Fruit fly (Drosophila melanogaster) whole organism, embryonic: Measurements from ENCODE around the gene Uba5.

Experiments used
- Aef1 ChIP-seq: fragments of 200-800 bp; sonication (Bioruptor generic); IDR thresholded peaks from 3 replicates; pipeline ENCODE4 v1.3.6; 2022; ENCODE audit warnings: missing biosample characterization, missing genetic modification characterization
- CG10565 ChIP-seq: fragments of 200-800 bp; sonication (Bioruptor generic); optimal IDR thresholded peaks from 3 replicates; lab custom pipeline; 2016; ENCODE audit warnings: missing biosample characterization, mild to moderate bottlenecking, missing genetic modification characterization
- CG10959 ChIP-seq: fragments of 200-800 bp; sonication (Bioruptor generic); IDR thresholded peaks from 2 replicates; pipeline ENCODE4 v1.3.6; 2022; ENCODE audit warnings: missing biosample characterization, missing genetic modification characterization
- CG11085 ChIP-seq: fragments of 200-800 bp; sonication (Bioruptor generic); IDR thresholded peaks from 2 replicates; pipeline ENCODE4 v1.3.6; 2022; ENCODE audit warnings: missing biosample characterization, missing genetic modification characterization
- CG11093 ChIP-seq: fragments of 200-800 bp; sonication (Bioruptor generic); IDR thresholded peaks from 3 replicates; pipeline ENCODE4 v1.3.6; 2022; ENCODE audit warnings: missing biosample characterization, missing genetic modification characterization
- CG11398 ChIP-seq: fragments of 200-800 bp; sonication (Bioruptor generic); optimal IDR thresholded peaks from 2 replicates; lab custom pipeline; 2016; ENCODE audit warnings: missing biosample characterization, missing genetic modification characterization
- CG11504 ChIP-seq: fragments of 200-800 bp; sonication (Bioruptor generic); optimal IDR thresholded peaks from 3 replicates; lab custom pipeline; 2019; ENCODE audit warnings: missing biosample characterization, mild to moderate bottlenecking, missing genetic modification characterization, moderate library complexity
- CG12659 ChIP-seq: fragments of 200-800 bp; sonication (Bioruptor generic); optimal IDR thresholded peaks from 3 replicates; lab custom pipeline; 2017; ENCODE audit warnings: mild to moderate bottlenecking, missing biosample characterization, missing genetic modification reagents, missing genetic modification characterization
- CG13775 ChIP-seq: fragments of 200-800 bp; sonication (Bioruptor generic); optimal IDR thresholded peaks from 3 replicates; lab custom pipeline; 2017; ENCODE audit warnings: missing biosample characterization, mild to moderate bottlenecking, missing genetic modification characterization
- CG14965 ChIP-seq: fragments of 200-800 bp; sonication (Bioruptor generic); optimal IDR thresholded peaks from 2 replicates; lab custom pipeline; 2016; ENCODE audit warnings: missing biosample characterization, missing genetic modification characterization, borderline replicate concordance
- CG2678 ChIP-seq: fragments of 200-800 bp; sonication (Bioruptor generic); optimal IDR thresholded peaks from 3 replicates; lab custom pipeline; 2019; ENCODE audit warnings: missing biosample characterization, mild to moderate bottlenecking, missing genetic modification characterization, moderate library complexity
- CG31441 ChIP-seq: fragments of 200-800 bp; sonication (Bioruptor generic); IDR thresholded peaks from 2 replicates; pipeline ENCODE4 v1.3.6; 2022; ENCODE audit warnings: missing biosample characterization, missing genetic modification characterization
- CG32532 ChIP-seq: fragments of 200-800 bp; sonication (Bioruptor generic); IDR thresholded peaks from 2 replicates; pipeline ENCODE4 v1.3.6; 2022; ENCODE audit warnings: missing biosample characterization, missing genetic modification characterization
- CG34422 ChIP-seq: fragments of 200-800 bp; sonication (Bioruptor generic); IDR thresholded peaks from 3 replicates; pipeline ENCODE4 v1.3.6; 2022; ENCODE audit warnings: missing biosample characterization, missing genetic modification characterization
- CG5953 ChIP-seq: fragments of 200-800 bp; sonication (Bioruptor generic); IDR thresholded peaks from 2 replicates; pipeline ENCODE4 v1.3.6; 2022; ENCODE audit warnings: missing biosample characterization, missing genetic modification characterization
- CG6175 ChIP-seq: fragments of 200-800 bp; sonication (Bioruptor generic); IDR thresholded peaks from 3 replicates; pipeline ENCODE4 v1.3.6; 2022; ENCODE audit warnings: missing biosample characterization, missing genetic modification characterization
- CG9437 ChIP-seq: fragments of 200-800 bp; sonication (Bioruptor generic); optimal IDR thresholded peaks from 2 replicates; lab custom pipeline; 2018; ENCODE audit warnings: missing biosample characterization, mild to moderate bottlenecking, missing genetic modification characterization
- CTCF ChIP-seq: fragments of 200-800 bp; sonication (Bioruptor generic); optimal IDR thresholded peaks from 2 replicates; lab custom pipeline; 2017; ENCODE audit warnings: missing biosample characterization, mild to moderate bottlenecking, missing genetic modification characterization, moderate library complexity
- Dek ChIP-seq: fragments of 200-800 bp; sonication (Bioruptor generic); optimal IDR thresholded peaks from 3 replicates; lab custom pipeline; 2019; ENCODE audit warnings: missing biosample characterization, mild to moderate bottlenecking, missing genetic modification characterization, moderate library complexity
- Drgx ChIP-seq: fragments of 200-800 bp; sonication (Bioruptor generic); IDR thresholded peaks from 2 replicates; pipeline ENCODE4 v1.3.6; 2022; ENCODE audit warnings: missing biosample characterization, missing genetic modification characterization
- HLH54F ChIP-seq: fragments of 200-800 bp; sonication (Bioruptor generic); optimal IDR thresholded peaks from 3 replicates; lab custom pipeline; 2016; ENCODE audit warnings: missing biosample characterization, missing genetic modification characterization
- Jarid2 ChIP-seq: fragments of 200-800 bp; sonication (Bioruptor generic); optimal IDR thresholded peaks from 3 replicates; lab custom pipeline; 2017; ENCODE audit warnings: mild to moderate bottlenecking, missing biosample characterization, missing genetic modification reagents, missing genetic modification characterization
- Lim3 ChIP-seq: fragments of 200-800 bp; sonication (Bioruptor generic); IDR thresholded peaks from 2 replicates; pipeline ENCODE4 v1.3.6; 2022; ENCODE audit warnings: missing biosample characterization, missing genetic modification characterization
- Opbp ChIP-seq: fragments of 200-800 bp; sonication (Bioruptor generic); IDR thresholded peaks from 3 replicates; pipeline ENCODE4 v1.3.6; 2022; ENCODE audit warnings: missing biosample characterization, missing genetic modification characterization; ENCODE audit not compliant: partially characterized antibody
- Optix ChIP-seq: fragments of 200-800 bp; sonication (Bioruptor generic); IDR thresholded peaks from 3 replicates; pipeline ENCODE4 v1.3.6; 2022; ENCODE audit warnings: missing biosample characterization, missing genetic modification characterization
- Poxn ChIP-seq: fragments of 200-800 bp; sonication (Bioruptor generic); IDR thresholded peaks from 2 replicates; pipeline ENCODE4 v1.3.6; 2022; ENCODE audit warnings: missing biosample characterization, missing genetic modification characterization
- Sin3A ChIP-seq: fragments of >200 bp; optimal IDR thresholded peaks from 2 replicates; lab custom pipeline; 2018
- Sox102F ChIP-seq: fragments of 200-800 bp; sonication (Bioruptor generic); optimal IDR thresholded peaks from 2 replicates; lab custom pipeline; 2018; ENCODE audit warnings: missing biosample characterization, mild to moderate bottlenecking, missing genetic modification characterization, moderate library complexity
- Trl ChIP-seq, 3 experiments: fragments of >200 bp in 2 of 3; fragments of 200-800 bp in 1 of 3; sonication (Bioruptor generic) in 1 of 3; optimal IDR thresholded peaks; 2 replicates in 1 of 3; 3 replicates in 2 of 3; lab custom pipeline; 2016 to 2017; ENCODE audit warnings: missing biosample characterization in 1 of 3, missing genetic modification characterization in 1 of 3
- bcd ChIP-seq: fragments of 200-800 bp; sonication (Bioruptor generic); optimal IDR thresholded peaks from 2 replicates; lab custom pipeline; 2017; ENCODE audit warnings: missing biosample characterization, mild to moderate bottlenecking, missing genetic modification characterization
- caup ChIP-seq: fragments of 200-800 bp; sonication (Bioruptor generic); optimal IDR thresholded peaks from 3 replicates; lab custom pipeline; 2017; ENCODE audit warnings: missing biosample characterization, mild to moderate bottlenecking, missing genetic modification characterization, moderate library complexity; ENCODE audit not compliant: severe bottlenecking
- chif ChIP-seq, 2 experiments: fragments of 200-800 bp; sonication (Bioruptor generic); optimal IDR thresholded peaks; 3 replicates each; lab custom pipeline; 2016; ENCODE audit warnings: missing biosample characterization in 2 of 2, missing genetic modification characterization in 2 of 2
- chinmo ChIP-seq: fragments of 200-800 bp; sonication (Bioruptor generic); IDR thresholded peaks from 4 replicates; pipeline ENCODE4 v1.3.6; 2022; ENCODE audit warnings: missing biosample characterization, missing genetic modification characterization; ENCODE audit not compliant: partially characterized antibody
- crc ChIP-seq: fragments of 200-800 bp; sonication (Bioruptor generic); optimal IDR thresholded peaks from 2 replicates; lab custom pipeline; 2016; ENCODE audit warnings: missing biosample characterization, missing genetic modification characterization
- cwo ChIP-seq: fragments of 200-800 bp; sonication (Bioruptor generic); optimal IDR thresholded peaks from 3 replicates; lab custom pipeline; 2017; ENCODE audit warnings: missing biosample characterization, missing genetic modification characterization, mild to moderate bottlenecking, moderate library complexity, missing genetic modification reagents
- fd96Cb ChIP-seq: fragments of 200-800 bp; sonication (Bioruptor generic); optimal IDR thresholded peaks from 2 replicates; lab custom pipeline; 2018; ENCODE audit warnings: missing biosample characterization, mild to moderate bottlenecking, missing genetic modification characterization, moderate library complexity
- hkb ChIP-seq, 2 experiments: fragments of 200-800 bp in 1 of 2; fragments of >200 bp in 1 of 2; sonication (Bioruptor generic) in 1 of 2; IDR thresholded peaks in 1 of 2; optimal IDR thresholded peaks in 1 of 2; 2 replicates each; pipeline versions ENCODE4 v1.3.6 to Lab custom; 2017 to 2022; ENCODE audit warnings: missing biosample characterization in 1 of 2, missing genetic modification characterization in 1 of 2
- kni ChIP-seq: fragments of 200-800 bp; sonication (Bioruptor generic); optimal IDR thresholded peaks from 3 replicates; lab custom pipeline; 2017; ENCODE audit warnings: mild to moderate bottlenecking, missing biosample characterization, missing genetic modification reagents, missing genetic modification characterization
- nau ChIP-seq: fragments of 200-800 bp; sonication (Bioruptor generic); optimal IDR thresholded peaks from 3 replicates; lab custom pipeline; 2017; ENCODE audit warnings: missing biosample characterization, mild to moderate bottlenecking, missing genetic modification characterization, missing genetic modification reagents
- pan ChIP-seq, 4 experiments: fragments of >200 bp in 3 of 4; fragments of 200-800 bp in 1 of 4; sonication (Bioruptor generic) in 1 of 4; optimal IDR thresholded peaks in 3 of 4; IDR thresholded peaks in 1 of 4; 2 replicates each; pipeline versions ENCODE4 v1.3.6 to Lab custom; 2017 to 2022; ENCODE audit warnings: missing biosample characterization in 2 of 4, missing genetic modification characterization in 2 of 4, mixed read lengths in 1 of 4
- pb ChIP-seq: fragments of 200-800 bp; sonication (Bioruptor generic); optimal IDR thresholded peaks from 3 replicates; lab custom pipeline; 2016; ENCODE audit warnings: missing biosample characterization, missing genetic modification characterization
- pfk ChIP-seq: fragments of 200-800 bp; sonication (Bioruptor generic); optimal IDR thresholded peaks from 2 replicates; lab custom pipeline; 2018; ENCODE audit warnings: missing biosample characterization, mild to moderate bottlenecking, missing genetic modification characterization, moderate library complexity
- ranshi ChIP-seq: fragments of 200-800 bp; sonication (Bioruptor generic); IDR thresholded peaks from 2 replicates; pipeline ENCODE4 v1.3.6; 2022; ENCODE audit warnings: missing biosample characterization, missing genetic modification characterization
- sc ChIP-seq, 3 experiments: fragments of >200 bp in 2 of 3; fragments of 200-800 bp in 1 of 3; sonication (Bioruptor generic) in 1 of 3; optimal IDR thresholded peaks; 2 replicates in 2 of 3; 3 replicates in 1 of 3; lab custom pipeline; 2017; ENCODE audit warnings: mild to moderate bottlenecking in 1 of 3, missing biosample characterization in 1 of 3, missing genetic modification characterization in 1 of 3, missing genetic modification reagents in 1 of 3
- stwl ChIP-seq: fragments of 200-800 bp; sonication (Bioruptor generic); optimal IDR thresholded peaks from 3 replicates; lab custom pipeline; 2018; ENCODE audit warnings: missing biosample characterization, mild to moderate bottlenecking, missing genetic modification characterization, moderate library complexity
- wor ChIP-seq: fragments of 200-800 bp; sonication (Bioruptor generic); IDR thresholded peaks from 2 replicates; pipeline ENCODE4 v1.3.6; 2022; ENCODE audit warnings: missing biosample characterization, missing genetic modification characterization
- zf30C ChIP-seq: fragments of 200-800 bp; sonication (Bioruptor generic); optimal IDR thresholded peaks from 3 replicates; lab custom pipeline; 2018; ENCODE audit warnings: missing biosample characterization, mild to moderate bottlenecking, missing genetic modification characterization

Uba5 gene

DNA sequence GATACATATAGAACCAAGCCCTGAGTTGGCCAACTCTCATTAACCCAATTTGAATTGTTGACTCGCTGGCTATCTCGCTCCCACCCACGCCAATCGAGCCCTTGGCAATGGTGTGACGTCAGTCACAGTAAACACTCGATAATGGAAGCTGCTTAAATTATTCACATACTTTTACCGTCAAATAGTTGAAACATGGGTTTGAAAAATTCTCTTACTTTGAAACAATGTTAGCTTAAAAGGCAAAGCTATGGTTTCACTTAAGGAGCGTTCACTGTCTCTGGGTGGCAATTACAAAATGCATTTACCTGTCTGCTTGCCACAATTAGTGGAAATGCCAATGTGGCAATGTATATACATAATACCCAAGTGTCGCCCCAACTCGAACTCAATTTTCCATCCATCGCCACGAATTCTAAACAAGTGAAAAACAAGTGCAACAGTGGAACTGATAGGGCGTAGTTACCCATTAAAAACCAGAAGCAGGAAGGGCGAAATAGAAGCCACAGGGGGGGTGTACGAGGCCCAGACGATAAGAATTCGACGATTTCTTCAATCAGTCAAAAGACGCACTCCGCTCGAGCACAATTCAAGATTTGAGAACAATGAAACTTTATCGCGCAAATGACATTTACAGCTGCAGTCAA, 33.7 kb upstream of the Uba5 start (continued):
- TF ChIP-seq HLH54F (GFP tag; lab: Kevin White, UChicago) (peak; percentile 83), chinmo (GFP tag; lab: Robert Waterston, UW) (0 out of 4 replicates have a peak, but pooled peaks have one; percentile 5), chif (GFP tag; optimal IDR thresholded peaks at IDR 0.05; lab: Kevin White, UChicago) (peak; percentile 86 to 88), kni (GFP tag; lab: Kevin White, UChicago) (peak; percentile 60), CG11504 (peak; percentile 88), Dek (tag; lab: Kevin White, UChicago) (peak; percentile 80), CG13775 (GFP tag; lab: Kevin White, UChicago) (peak; percentile 64), Drgx (peak; percentile 70), CG12659 (peak; percentile 86), fd96Cb (tag; lab: Kevin White, UChicago) (peak; percentile 85), CG10959 (GFP tag; lab: Robert Waterston, UW) (peak; percentile 62), cwo (GFP tag; lab: Kevin White, UChicago) (peak; percentile 77), CG11398 (peak; percentile 84), CG6175 (GFP tag; lab: Robert Waterston, UW) (0 out of 3 replicates have a peak, but pooled peaks have one; percentile 63), Aef1 (peak; percentile 87), CG2678 (tag; lab: Kevin White, UChicago) (peak; percentile 89), Optix (GFP tag; lab: Robert Waterston, UW) (peak; percentile 81), ranshi (GFP tag; lab: Robert Waterston, UW) (peak; percentile 84), CG11085 (GFP tag; lab: Robert Waterston, UW) (peak; percentile 81), zf30C (no peak), CG32532 (peak; percentile 86), Jarid2 (peak; percentile 44), sc (optimal IDR thresholded peaks at IDR 0.05; lab: Kevin White, UChicago) (no peak), sc (GFP tag; optimal IDR thresholded peaks at IDR 0.05; lab: Kevin White, UChicago) (peak; percentile 29), bcd (peak; percentile 83), CG5953 (GFP tag; lab: Robert Waterston, UW) (peak; percentile 89), pan (optimal IDR thresholded peaks at IDR 0.05; lab: Kevin White, UChicago) (no peak), pan (GFP tag; optimal IDR thresholded peaks at IDR 0.05 in 1 of 2, IDR thresholded peaks at IDR 0.05 in 1 of 2) (peak in 1 of 2 experiments; percentile 91), CG14965 (GFP tag; lab: Kevin White, UChicago) (peak; percentile 35), CG10565 (GFP tag; lab: Kevin White, UChicago) (no peak), CTCF (GFP tag; lab: Kevin White, UChicago) (peak; percentile 22), Opbp (GFP tag; lab: Robert Waterston, UW) (no peak), Trl (optimal IDR thresholded peaks at IDR 0.05; lab: Kevin White, UChicago) (no peak), Trl (GFP tag; optimal IDR thresholded peaks at IDR 0.05; lab: Kevin White, UChicago) (peak; percentile 83), CG9437 (peak; percentile 59), stwl (no peak), nau (GFP tag; lab: Kevin White, UChicago) (peak; percentile 78), wor (GFP tag; lab: Robert Waterston, UW) (peak; percentile 72), CG34422 (GFP tag; lab: Robert Waterston, UW) (peak; percentile 91), Sox102F (GFP tag; lab: Kevin White, UChicago) (peak; percentile 86), pb (peak; percentile 88), Lim3 (GFP tag; lab: Robert Waterston, UW) (peak; percentile 57; the same call in 1 of the 2 replicates), Sin3A (no peak), CG11093 (GFP tag; lab: Robert Waterston, UW) (peak; percentile 82), pfk (peak; percentile 25), crc (GFP tag; lab: Kevin White, UChicago) (peak; percentile 60), CG31441 (GFP tag; lab: Robert Waterston, UW) (peak; percentile 74), caup (GFP tag; lab: Kevin White, UChicago) (peak; percentile 80), hkb (optimal IDR thresholded peaks at IDR 0.05; lab: Kevin White, UChicago) (no peak), hkb (GFP tag; IDR thresholded peaks at IDR 0.05; lab: Robert Waterston, UW) (peak; percentile 87), Poxn (GFP tag; lab: Robert Waterston, UW) (peak; percentile 49; the same call in 1 of the 2 replicates)
